Worm (Caenorhabditis elegans) whole organism, L4 larva: ENCODE data around the gene sqv-3.

Experiments
- F10B5.3 ChIP-seq: sonication (generic microtip); optimal IDR thresholded peaks from 2 replicates; lab custom pipeline; 2016; ENCODE audit warnings: mild to moderate bottlenecking, missing genetic modification characterization, missing compliant biosample characterization
- F44E2.7 ChIP-seq: fragments of 200-800 bp; sonication (Bioruptor generic); IDR thresholded peaks from 2 replicates; pipeline ENCODE4 v2.1.2; 2022; ENCODE audit warnings: missing genetic modification characterization, missing compliant biosample characterization
- T20F7.1 ChIP-seq: fragments of 200-800 bp; sonication (Bioruptor generic); optimal IDR thresholded peaks from 2 replicates; lab custom pipeline; 2018; ENCODE audit warnings: mild to moderate bottlenecking, missing genetic modification characterization, missing compliant biosample characterization
- T26A8.4 ChIP-seq: fragments of 200-800 bp; sonication (Bioruptor generic); IDR thresholded peaks from 2 replicates; pipeline ENCODE4 v1.3.6; 2022; ENCODE audit warnings: missing genetic modification characterization, missing compliant biosample characterization
- Y48G9A.11 ChIP-seq: fragments of 200-800 bp; sonication (Bioruptor generic); IDR thresholded peaks from 2 replicates; pipeline ENCODE4 v1.3.6; 2022; ENCODE audit warnings: missing genetic modification reagents, missing genetic modification characterization, missing compliant biosample characterization
- Y5F2A.4 ChIP-seq: fragments of 200-800 bp; sonication (Bioruptor generic); optimal IDR thresholded peaks from 2 replicates; lab custom pipeline; 2018; ENCODE audit warnings: mild to moderate bottlenecking, missing genetic modification characterization, missing compliant biosample characterization
- aha-1 ChIP-seq: fragments of 150-350 bp; peaks from one replicate; lab custom pipeline; 2014; ENCODE audit warnings: missing biosample characterization, missing genetic modification characterization
- attf-4 ChIP-seq: sonication (generic microtip); optimal IDR thresholded peaks from 3 replicates; lab custom pipeline; 2017; ENCODE audit warnings: missing biosample characterization, missing genetic modification characterization
- ceh-28 ChIP-seq: fragments of 150-350 bp; optimal IDR thresholded peaks from 2 replicates; lab custom pipeline; 2014; ENCODE audit warnings: missing biosample characterization, missing genetic modification reagents, missing genetic modification characterization
- ceh-32 ChIP-seq: sonication (generic microtip); optimal IDR thresholded peaks from 2 replicates; lab custom pipeline; 2016; ENCODE audit warnings: mild to moderate bottlenecking, missing genetic modification characterization, missing compliant biosample characterization; ENCODE audit not compliant: poor library complexity
- ceh-62 ChIP-seq: sonication (generic microtip); optimal IDR thresholded peaks from 2 replicates; lab custom pipeline; 2017; ENCODE audit warnings: missing biosample characterization, missing genetic modification characterization
- daf-12 ChIP-seq: fragments of 150-350 bp; optimal IDR thresholded peaks from 2 replicates; lab custom pipeline; 2014; ENCODE audit warnings: missing biosample characterization, missing genetic modification reagents, missing genetic modification characterization
- daf-19 ChIP-seq: fragments of 200-800 bp; sonication (Bioruptor generic); conservative IDR thresholded peaks from 2 replicates; pipeline ENCODE4 v1.3.6; 2022; ENCODE audit warnings: missing genetic modification characterization, missing compliant biosample characterization
- dmd-8 ChIP-seq: fragments of 200-800 bp; sonication (Bioruptor generic); IDR thresholded peaks from 2 replicates; pipeline ENCODE4 v1.3.6; 2022; ENCODE audit warnings: missing genetic modification characterization, missing compliant biosample characterization
- dve-1 ChIP-seq: sonication (generic microtip); optimal IDR thresholded peaks from 2 replicates; lab custom pipeline; 2017; ENCODE audit warnings: antibody characterized with exemption, mild to moderate bottlenecking, missing genetic modification characterization, missing compliant biosample characterization; ENCODE audit not compliant: insufficient read depth
- egl-43 ChIP-seq: fragments of 200-800 bp; sonication (Bioruptor generic); IDR thresholded peaks from 2 replicates; pipeline ENCODE4 v1.3.6; 2022; ENCODE audit warnings: missing genetic modification reagents, missing genetic modification characterization, missing compliant biosample characterization
- hif-1 ChIP-seq, 2 experiments: sonication (generic microtip); optimal IDR thresholded peaks; 2 replicates each; lab custom pipeline; 2016 to 2017; ENCODE audit warnings: missing compliant biosample characterization in 2 of 2, missing genetic modification characterization in 2 of 2, missing genetic modification reagents in 2 of 2, missing genotype in 2 of 2, mild to moderate bottlenecking in 1 of 2
- hlh-11 ChIP-seq: fragments of 200-800 bp; sonication (Bioruptor generic); optimal IDR thresholded peaks from 2 replicates; lab custom pipeline; 2018; ENCODE audit warnings: mild to moderate bottlenecking, missing genetic modification characterization, missing compliant biosample characterization
- hlh-30 ChIP-seq: sonication (generic microtip); optimal IDR thresholded peaks from 2 replicates; lab custom pipeline; 2017; ENCODE audit warnings: antibody characterized with exemption, mild to moderate bottlenecking, missing genetic modification characterization, missing compliant biosample characterization; ENCODE audit not compliant: insufficient read depth
- lin-38 ChIP-seq: fragments of 200-800 bp; sonication (Bioruptor generic); IDR thresholded peaks from 2 replicates; pipeline ENCODE4 v1.3.6; 2022; ENCODE audit warnings: missing genetic modification reagents, missing genetic modification characterization, missing compliant biosample characterization
- lsy-2 ChIP-seq, 2 experiments: fragments of 150-350 bp in 1 of 2; sonication (generic microtip) in 1 of 2; optimal IDR thresholded peaks; 2 replicates each; lab custom pipeline; 2014 to 2017; ENCODE audit warnings: missing biosample characterization in 2 of 2, missing genetic modification characterization in 2 of 2
- mdl-1 ChIP-seq, 2 experiments: fragments of 150-350 bp in 1 of 2; sonication (generic microtip) in 1 of 2; optimal IDR thresholded peaks; 2 replicates each; lab custom pipeline; 2014 to 2017; ENCODE audit warnings: missing biosample characterization in 2 of 2, missing genetic modification characterization in 2 of 2
- mep-1 ChIP-seq: fragments of 150-350 bp; sonication (generic microtip); optimal IDR thresholded peaks from 3 replicates; lab custom pipeline; 2014; ENCODE audit warnings: missing biosample characterization, missing genetic modification characterization
- mes-2 ChIP-seq: sonication (generic microtip); optimal IDR thresholded peaks from 2 replicates; lab custom pipeline; 2016; ENCODE audit warnings: missing genotype, mild to moderate bottlenecking, missing genetic modification characterization, missing compliant biosample characterization; ENCODE audit not compliant: poor library complexity, severe bottlenecking
- mxl-3 ChIP-seq: fragments of 200-800 bp; sonication (Bioruptor generic); optimal IDR thresholded peaks from 2 replicates; lab custom pipeline; 2018; ENCODE audit warnings: mild to moderate bottlenecking, missing genetic modification characterization, missing compliant biosample characterization
- nhr-11 ChIP-seq: fragments of 150-350 bp; optimal IDR thresholded peaks from 2 replicates; lab custom pipeline; 2014; ENCODE audit warnings: missing biosample characterization, missing genetic modification characterization
- nhr-48 ChIP-seq: sonication (generic microtip); optimal IDR thresholded peaks from 2 replicates; lab custom pipeline; 2016; ENCODE audit warnings: mild to moderate bottlenecking, missing genetic modification characterization, missing compliant biosample characterization
- nhr-6 ChIP-seq: fragments of 150-350 bp; optimal IDR thresholded peaks from 2 replicates; lab custom pipeline; 2014; ENCODE audit warnings: missing biosample characterization, missing genetic modification characterization
- pha-4 ChIP-seq, 2 experiments: fragments of 150-350 bp in 1 of 2; fragments of 200-800 bp in 1 of 2; sonication (Bioruptor generic) in 1 of 2; IDR thresholded peaks in 1 of 2; optimal IDR thresholded peaks in 1 of 2; 2 replicates each; pipeline versions ENCODE4 v1.3.6 to Lab custom; 2014 to 2022; ENCODE audit warnings: missing genetic modification characterization in 2 of 2, missing genetic modification reagents in 2 of 2, missing biosample characterization in 1 of 2, missing compliant biosample characterization in 1 of 2
- php-3 ChIP-seq: fragments of 200-800 bp; sonication (Bioruptor generic); IDR thresholded peaks from 2 replicates; pipeline ENCODE4 v1.3.6; 2022; ENCODE audit warnings: missing genetic modification reagents, missing genetic modification characterization, missing compliant biosample characterization
- rbr-2 ChIP-seq: sonication (generic microtip); optimal IDR thresholded peaks from 2 replicates; lab custom pipeline; 2016; ENCODE audit warnings: missing genotype, missing genetic modification characterization, missing compliant biosample characterization
- spr-1 ChIP-seq: sonication (generic microtip); optimal IDR thresholded peaks from 2 replicates; lab custom pipeline; 2016; ENCODE audit warnings: mild to moderate bottlenecking, missing genetic modification characterization, missing compliant biosample characterization
- tag-97 ChIP-seq: fragments of 200-800 bp; sonication (Bioruptor generic); IDR thresholded peaks from 2 replicates; pipeline ENCODE4 v1.3.6; 2022; ENCODE audit warnings: missing genetic modification characterization, missing compliant biosample characterization
- tra-1 ChIP-seq: fragments of 200-800 bp; sonication (Bioruptor generic); IDR thresholded peaks from 2 replicates; pipeline ENCODE4 v1.3.6; 2022; ENCODE audit warnings: missing genetic modification reagents, missing genetic modification characterization, missing compliant biosample characterization
- unc-130 ChIP-seq: sonication (generic microtip); optimal IDR thresholded peaks from 2 replicates; lab custom pipeline; 2016; ENCODE audit warnings: missing genetic modification reagents, missing genetic modification characterization, missing compliant biosample characterization
- vab-7 ChIP-seq: fragments of 200-800 bp; sonication (Bioruptor generic); IDR thresholded peaks from 2 replicates; pipeline ENCODE4 v1.3.6; 2022; ENCODE audit warnings: missing genetic modification reagents, missing genetic modification characterization, missing compliant biosample characterization
- zag-1 ChIP-seq: fragments of 150-350 bp; optimal IDR thresholded peaks from 2 replicates; lab custom pipeline; 2014; ENCODE audit warnings: missing biosample characterization, missing genetic modification characterization
- zip-11 ChIP-seq: fragments of 200-800 bp; sonication (Bioruptor generic); IDR thresholded peaks from 2 replicates; pipeline ENCODE4 v1.3.6; 2022; ENCODE audit warnings: missing genetic modification characterization, missing compliant biosample characterization
- zip-2 ChIP-seq: fragments of 150-350 bp; optimal IDR thresholded peaks from 2 replicates; lab custom pipeline; 2014; ENCODE audit warnings: missing biosample characterization, missing genetic modification characterization

The sqv-3 gene

ce11 chrIII:9817894-9818293 lies 37.7 kb upstream of the sqv-3 start:
- TF ChIP-seq lsy-2 (tag; optimal IDR thresholded peaks at IDR 0.05; lab: Kevin White, UChicago) (peak in 1 of 2 experiments; percentile 79), unc-130 (GFP tag; lab: Kevin White, UChicago) (peak; percentile 34), tra-1 (GFP tag; lab: Robert Waterston, UW) (no peak), ceh-62 (no peak), zip-11 (GFP tag; lab: Robert Waterston, UW) (no peak), T20F7.1 (peak; percentile 23)

DNA sequence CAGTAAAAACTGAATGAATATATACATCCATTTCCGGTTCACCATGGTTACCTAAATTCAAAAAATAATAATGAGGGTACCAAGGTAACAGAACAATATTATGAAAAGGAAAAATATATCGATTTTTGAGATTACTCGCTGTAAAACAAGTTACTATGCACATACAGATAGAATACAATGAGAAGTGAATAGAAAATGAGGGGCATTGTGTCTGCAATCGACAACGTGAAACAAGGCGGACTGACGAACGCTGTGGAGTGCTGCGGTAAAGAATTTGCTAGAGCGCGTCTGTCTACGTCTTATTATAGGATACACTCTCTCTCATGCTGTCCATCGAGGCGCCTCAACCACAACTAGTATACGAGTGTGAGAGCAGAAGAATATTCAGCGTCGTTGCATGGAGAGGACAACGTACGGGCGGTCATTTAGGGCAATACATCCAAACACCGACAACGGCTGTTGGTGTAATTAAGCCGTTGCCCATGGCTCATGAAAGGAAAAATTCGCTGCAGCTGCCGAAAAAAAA lies 37.0 kb upstream of the sqv-3 start, which contains the start of gene cnx-1:
Gene cnx-1 (minus strand): TSS at position 51 of the 526 bp plus-strand sequence.
- TF ChIP-seq egl-43 (GFP tag; lab: Robert Waterston, UW) (peak; percentile 55; the same call in 1 of the 2 replicates), pha-4 (GFP tag; IDR thresholded peaks at IDR 0.05; lab: Robert Waterston, UW) (no peak), pha-4 (tag; optimal IDR thresholded peaks at IDR 0.05; lab: Kevin White, UChicago) (peak; percentile 58), vab-7 (GFP tag; lab: Robert Waterston, UW) (no peak), nhr-11 (tag; lab: Kevin White, UChicago) (peak; percentile 30), mep-1 (tag; lab: Kevin White, UChicago) (peak; percentile 43), ceh-32 (tag; lab: Kevin White, UChicago) (no peak), nhr-6 (tag; lab: Kevin White, UChicago) (peak; percentile 63), rbr-2 (peak; percentile 33), zip-2 (tag; lab: Kevin White, UChicago) (no peak), tag-97 (GFP tag; lab: Robert Waterston, UW) (no peak), daf-19 (GFP tag; lab: Robert Waterston, UW) (no peak), dmd-8 (GFP tag; lab: Robert Waterston, UW) (no peak), mxl-3 (peak; percentile 45), mes-2 (tag; lab: Kevin White, UChicago) (peak; percentile 41), ceh-28 (tag; lab: Kevin White, UChicago) (peak; percentile 28), aha-1 (tag; lab: Kevin White, UChicago) (peak; percentile 84), mdl-1 (tag; optimal IDR thresholded peaks at IDR 0.05; lab: Kevin White, UChicago) (peak in 1 of 2 experiments; percentile 31), hlh-11 (tag; lab: Kevin White, UChicago) (peak; percentile 16), zag-1 (tag; lab: Kevin White, UChicago) (no peak), F44E2.7 (GFP tag; lab: Robert Waterston, UW) (0 out of 2 replicates have a peak, but pooled peaks have one; percentile 22), nhr-48 (tag; lab: Kevin White, UChicago) (no peak), lsy-2 (tag; optimal IDR thresholded peaks at IDR 0.05; lab: Kevin White, UChicago) (peak in 1 of 2 experiments; percentile 52), Y5F2A.4 (GFP tag; lab: Kevin White, UChicago) (no peak), dve-1 (tag; lab: Kevin White, UChicago) (peak; percentile 22)

DNA sequence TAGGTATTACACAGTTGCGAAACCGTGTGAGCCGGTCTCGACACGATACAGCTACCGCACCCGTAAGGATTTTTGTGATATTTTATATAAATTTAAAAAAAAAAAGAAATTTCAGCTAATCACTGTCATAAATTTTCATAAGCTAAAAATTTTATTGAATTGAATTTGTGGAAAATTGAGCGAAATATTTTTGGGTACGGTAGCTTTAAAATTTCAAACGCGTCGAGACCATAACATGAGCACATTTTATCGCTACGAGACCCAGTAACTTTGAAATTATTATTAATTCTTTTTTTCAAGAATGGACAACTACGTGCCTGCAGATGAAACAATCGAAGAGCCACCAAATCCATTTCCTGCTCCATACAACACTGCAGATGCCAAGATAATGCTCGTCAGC lies 33.0 kb upstream of the sqv-3 start, which contains the start of gene ZK632.14:
Gene ZK632.14 (plus strand): TSS at position 301 of the 400 bp plus-strand sequence.
- TF ChIP-seq nhr-6 (tag; lab: Kevin White, UChicago) (no peak), T26A8.4 (GFP tag; lab: Robert Waterston, UW) (0 out of 2 replicates have a peak, but pooled peaks have one; percentile 13)
- TF ChIP-seq, all 104 proteins: peak for 1

DNA sequence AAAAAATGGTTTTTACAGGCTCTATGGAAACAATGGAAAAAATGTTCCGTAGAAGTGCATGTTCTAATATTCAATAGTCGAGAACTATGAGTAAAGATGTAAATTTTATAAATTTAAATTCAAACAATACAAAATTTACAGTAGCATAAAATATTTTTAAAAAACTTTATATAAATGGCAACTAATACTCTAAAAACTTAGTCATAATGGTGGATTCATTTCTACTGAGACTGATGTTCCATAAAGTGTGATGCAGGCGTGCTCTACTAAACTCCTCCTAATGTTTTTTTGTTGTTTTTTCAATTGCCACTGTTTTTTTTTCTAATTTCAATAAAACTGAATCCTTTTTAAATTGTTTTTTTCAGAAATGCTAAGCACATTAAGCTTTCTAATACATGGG lies 28.0 kb upstream of the sqv-3 start, which contains the start of gene gtap-2:
Gene gtap-2 (plus strand): TSS at position 366 of the 400 bp plus-strand sequence.
- TF ChIP-seq spr-1 (tag; lab: Kevin White, UChicago) (no peak), hif-1 (tag; optimal IDR thresholded peaks at IDR 0.05; lab: Kevin White, UChicago) (peak in 1 of 2 experiments; percentile 54), F10B5.3 (tag; lab: Kevin White, UChicago) (no peak), php-3 (GFP tag; lab: Robert Waterston, UW) (no peak), mes-2 (tag; lab: Kevin White, UChicago) (peak; percentile 35), Y48G9A.11 (GFP tag; lab: Robert Waterston, UW) (no peak), ceh-28 (tag; lab: Kevin White, UChicago) (no peak), lin-38 (GFP tag; lab: Robert Waterston, UW) (peak; percentile 53), T20F7.1 (peak; percentile 37), hlh-30 (peak; percentile 9), daf-12 (tag; lab: Kevin White, UChicago) (no peak), lsy-2 (tag; optimal IDR thresholded peaks at IDR 0.05; lab: Kevin White, UChicago) (peak in 1 of 2 experiments; percentile 37), attf-4 (tag; lab: Kevin White, UChicago) (no peak), dve-1 (tag; lab: Kevin White, UChicago) (peak; percentile 3)
